Fruit fly (Drosophila melanogaster): ENCODE measurements around the gene CG9578.
"Not testable (repeated sequence)": the region's sequence is repeated elsewhere in the genome, so short reads cannot be mapped to it uniquely, and the experiment has no call there.

Gene CG9578

dm6 chrX:20194127-20194526, 24.1 kb downstream of the CG9578 start, which contains the start of gene Sdic3:
Sdic3 (minus strand) TSS chrX:20194227.
- not testable (repeated sequence) for TF ChIP-seq EcR (GFP tag; optimal IDR thresholded peaks at IDR 0.05); CG9948 (tag; optimal IDR thresholded peaks at IDR 0.05); Snoo (tag; optimal IDR thresholded peaks at IDR 0.05)

dm6 chrX:20201833-20202232, 31.8 kb downstream of the CG9578 start, which contains the start of gene SdicA:
SdicA (minus strand) TSS chrX:20201933.
- TF ChIP-seq CG32121 (GFP tag; IDR thresholded peaks at IDR 0.05); CG34367 (tag; optimal IDR thresholded peaks at IDR 0.05); D1 (tag; optimal IDR thresholded peaks at IDR 0.05): not testable (repeated sequence)

dm6 chrX:20209503-20209902, 39.5 kb downstream of the CG9578 start, which contains the start of gene SdicB:
SdicB (minus strand) TSS chrX:20209603.
- TF ChIP-seq CG9948 (tag; optimal IDR thresholded peaks at IDR 0.05); CG13204 (GFP tag; optimal IDR thresholded peaks at IDR 0.05); fd96Ca (GFP tag; IDR thresholded peaks at IDR 0.05): not testable (repeated sequence)

dm6 chrX:20217159-20217558, 47.1 kb downstream of the CG9578 start, which contains the start of gene SdicC:
SdicC (minus strand) TSS chrX:20217259.
- TF ChIP-seq Pif1B (GFP tag; optimal IDR thresholded peaks at IDR 0.05); D1 (tag; optimal IDR thresholded peaks at IDR 0.05); CG13204 (GFP tag; optimal IDR thresholded peaks at IDR 0.05): not testable (repeated sequence)
